Worm (Caenorhabditis elegans): ENCODE measurements around the gene srg-58.

Gene srg-58

DNA sequence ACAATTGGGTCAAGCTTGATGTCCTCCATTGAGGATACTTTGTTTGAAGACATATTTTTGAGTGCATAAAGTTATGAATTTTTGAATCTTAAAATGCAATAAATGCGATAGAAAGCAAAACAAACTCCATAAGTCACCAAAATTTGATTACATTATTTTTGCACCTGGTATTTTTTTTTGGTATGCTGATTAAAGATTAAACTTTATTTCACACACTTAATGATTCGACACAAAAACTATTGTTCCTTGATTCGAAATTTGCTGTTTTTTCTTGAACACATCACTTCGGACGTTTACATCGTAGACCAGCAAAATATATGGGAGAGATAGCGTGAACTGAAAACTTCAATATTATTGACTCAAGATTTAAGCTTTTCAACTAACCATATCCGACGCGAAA lies 19.1 kb downstream of the srg-58 start, which contains the start of gene srg-61 (continued):
- no peak for TF ChIP-seq jun-1 (tag; optimal IDR thresholded peaks at IDR 0.05)

- TF ChIP-seq lsy-2 (tag; optimal IDR thresholded peaks at IDR 0.05) (no peak), snpc-4 (tag; optimal IDR thresholded peaks at IDR 0.05) (peak; percentile 63)
Measured at ce11 chrV:2739607-2740006, 19.7 kb downstream of the srg-58 start.

DNA sequence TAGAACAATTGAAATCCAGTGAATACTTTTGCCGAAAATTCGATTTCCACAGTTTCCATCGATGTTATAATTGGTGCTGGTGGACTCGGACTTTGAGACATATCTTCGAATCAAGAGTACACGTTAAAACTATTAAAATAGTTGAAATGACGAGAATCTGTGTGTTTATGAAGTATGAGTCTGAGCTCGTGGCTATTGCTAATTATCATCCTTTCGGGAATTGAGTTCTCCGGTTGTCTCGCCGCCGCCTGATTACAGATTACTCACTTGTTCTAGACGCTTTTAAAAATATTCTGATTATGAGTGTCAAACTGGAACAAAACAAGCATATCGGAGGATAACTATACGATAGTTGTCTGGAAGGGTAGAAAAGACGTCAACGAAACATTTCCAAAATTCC lies 21.2 kb downstream of the srg-58 start, which contains the start of gene srg-56:
TSS of gene srg-56 (minus strand) at position 101 of the 400 bp plus-strand sequence.
- TF ChIP-seq lin-14 (GFP tag; optimal IDR thresholded peaks at IDR 0.05), result no peak
- TF ChIP-seq fkh-8 (tag; optimal IDR thresholded peaks at IDR 0.05), result peak; percentile 18
- TF ChIP-seq nhr-28 (tag; optimal IDR thresholded peaks at IDR 0.05), result no peak

DNA sequence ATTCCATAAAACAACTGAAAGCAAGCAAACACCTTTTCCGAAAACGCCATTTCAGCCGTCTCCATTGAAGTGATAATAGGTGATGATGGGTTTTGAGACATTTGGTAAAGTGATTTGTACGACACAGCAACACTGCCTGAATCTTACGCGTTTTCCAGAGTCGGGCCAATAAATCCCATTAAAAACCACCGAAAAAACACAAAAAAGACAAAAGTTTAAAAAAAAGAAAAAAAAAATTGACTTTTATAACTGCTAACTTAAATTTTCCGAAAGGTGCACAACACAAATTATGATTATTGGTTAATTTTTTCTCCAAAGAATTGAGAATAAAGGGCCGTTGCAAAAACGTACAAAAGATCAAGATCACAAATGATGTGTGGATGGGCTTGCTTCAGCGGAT lies 25.0 kb downstream of the srg-58 start, which contains the start of gene srg-57:
TSS of gene srg-57 (minus strand) at position 101 of the 400 bp plus-strand sequence.
- TF ChIP-seq egl-27 (tag; optimal IDR thresholded peaks at IDR 0.05), result no peak
- TF ChIP-seq hlh-4 (tag; optimal IDR thresholded peaks at IDR 0.05), result no peak
- no peak for TF ChIP-seq C16A3.4 (tag; optimal IDR thresholded peaks at IDR 0.05)
- no peak for TF ChIP-seq ceh-90 (tag; optimal IDR thresholded peaks at IDR 0.05)
- no peak for TF ChIP-seq lsy-2 (tag; optimal IDR thresholded peaks at IDR 0.05)
- TF ChIP-seq fkh-8 (tag; optimal IDR thresholded peaks at IDR 0.05), result no peak
- TF ChIP-seq tlp-1 (tag; optimal IDR thresholded peaks at IDR 0.05), result no peak
- no peak for TF ChIP-seq xbp-1 (tag; optimal IDR thresholded peaks at IDR 0.05)
- TF ChIP-seq grh-1 (GFP tag; IDR thresholded peaks at IDR 0.05), result no peak
- TF ChIP-seq jun-1 (tag; optimal IDR thresholded peaks at IDR 0.05), result no peak
- TF ChIP-seq elt-2 (tag; optimal IDR thresholded peaks at IDR 0.05), result no peak
- no peak for TF ChIP-seq pax-3 (tag; optimal IDR thresholded peaks at IDR 0.05)
- TF ChIP-seq nhr-84 (tag; optimal IDR thresholded peaks at IDR 0.05), result no peak
- TF ChIP-seq hpl-2 (GFP tag; optimal IDR thresholded peaks at IDR 0.05), result no peak
- no peak for TF ChIP-seq swsn-7 (tag; optimal IDR thresholded peaks at IDR 0.05)
- no peak for TF ChIP-seq lir-3 (tag; optimal IDR thresholded peaks at IDR 0.05; ENCODE audit: poor library complexity)
- no peak for TF ChIP-seq lin-13 (GFP tag; optimal IDR thresholded peaks at IDR 0.05)
- TF ChIP-seq snu-23 (GFP tag; optimal IDR thresholded peaks at IDR 0.05), result no peak
- no peak for TF ChIP-seq lin-15B (tag; optimal IDR thresholded peaks at IDR 0.05)

ce11 chrV:2730784-2731480 lies 28.4 kb downstream of the srg-58 start, which contains the start of gene dod-3:
TSS of gene dod-3 (minus strand) at chrV:2731098.
- TF ChIP-seq elt-2 (tag; optimal IDR thresholded peaks at IDR 0.05), result peak; percentile 98
- TF ChIP-seq lin-13 (GFP tag; optimal IDR thresholded peaks at IDR 0.05), result no peak
- TF ChIP-seq egl-27 (tag; optimal IDR thresholded peaks at IDR 0.05), result no peak
- TF ChIP-seq ama-1 (optimal IDR thresholded peaks at IDR 0.05), result peak; percentile 8
- TF ChIP-seq sup-37 (GFP tag; optimal IDR thresholded peaks at IDR 0.05), result no peak
- TF ChIP-seq isw-1 (GFP tag; IDR thresholded peaks at IDR 0.05), result no peak
- no peak for TF ChIP-seq lin-39 (tag; optimal IDR thresholded peaks at IDR 0.05)
- no peak for TF ChIP-seq hpl-2 (GFP tag; optimal IDR thresholded peaks at IDR 0.05)
- TF ChIP-seq ceh-8 (GFP tag; optimal IDR thresholded peaks at IDR 0.05), result no peak
- no peak for TF ChIP-seq aly-2 (tag; optimal IDR thresholded peaks at IDR 0.05)
- TF ChIP-seq nhr-20 (tag; optimal IDR thresholded peaks at IDR 0.05), result no peak
- TF ChIP-seq snpc-4 (tag; optimal IDR thresholded peaks at IDR 0.05), result no peak
- TF ChIP-seq nhr-76 (tag; optimal IDR thresholded peaks at IDR 0.05), result no peak
- TF ChIP-seq fkh-8 (tag; optimal IDR thresholded peaks at IDR 0.05), result no peak
- TF ChIP-seq nhr-71 (tag; optimal IDR thresholded peaks at IDR 0.05), result no peak
- TF ChIP-seq nhr-90 (tag; optimal IDR thresholded peaks at IDR 0.05; ENCODE audit: poor library complexity), result peak; percentile 43
- TF ChIP-seq pag-3 (tag; optimal IDR thresholded peaks at IDR 0.05; ENCODE audit: borderline replicate concordance, insufficient read depth), result no peak
- TF ChIP-seq hlh-4 (tag; optimal IDR thresholded peaks at IDR 0.05), result no peak

All from whole organism, L1 larva.